Fruit fly (Drosophila melanogaster) whole organism, embryonic: ENCODE results near the gene GstZ1.

ENCODE experiments used
- Atf3 ChIP-seq: fragments of 200-800 bp; sonication (Bioruptor generic); optimal IDR thresholded peaks from 3 replicates; lab custom pipeline; 2016; ENCODE audit warnings: missing biosample characterization, missing genetic modification characterization
- Bgb ChIP-seq: fragments of 200-800 bp; sonication (Bioruptor generic); IDR thresholded peaks from 2 replicates; pipeline ENCODE4 v1.3.6; 2022; ENCODE audit warnings: missing biosample characterization, missing genetic modification characterization; ENCODE audit not compliant: partially characterized antibody
- Bteb2 ChIP-seq: fragments of 200-800 bp; sonication (Bioruptor generic); optimal IDR thresholded peaks from 2 replicates; lab custom pipeline; 2016; ENCODE audit warnings: missing biosample characterization, missing genetic modification characterization
- CG12744 ChIP-seq: fragments of 200-800 bp; sonication (Bioruptor generic); optimal IDR thresholded peaks from 2 replicates; lab custom pipeline; 2016; ENCODE audit warnings: missing biosample characterization, missing genetic modification characterization
- CG13123 ChIP-seq: fragments of 200-800 bp; sonication (Bioruptor generic); optimal IDR thresholded peaks from 2 replicates; lab custom pipeline; 2016; ENCODE audit warnings: missing biosample characterization, missing genetic modification characterization
- CG17186 ChIP-seq: fragments of 200-800 bp; sonication (Bioruptor generic); optimal IDR thresholded peaks from 3 replicates; lab custom pipeline; 2017; ENCODE audit warnings: missing biosample characterization, missing genetic modification reagents, missing genetic modification characterization
- CG18476 ChIP-seq: fragments of 200-800 bp; sonication (Bioruptor generic); optimal IDR thresholded peaks from 2 replicates; lab custom pipeline; 2016; ENCODE audit warnings: missing biosample characterization, mild to moderate bottlenecking, missing genetic modification characterization
- CG2199 ChIP-seq: fragments of 200-800 bp; sonication (Bioruptor generic); IDR thresholded peaks from 3 replicates; pipeline ENCODE4 v1.3.6; 2022; ENCODE audit warnings: missing biosample characterization, missing genetic modification characterization
- CG2202 ChIP-seq: fragments of 200-800 bp; sonication (Bioruptor generic); optimal IDR thresholded peaks from 2 replicates; lab custom pipeline; 2018; ENCODE audit warnings: missing biosample characterization, mild to moderate bottlenecking, missing genetic modification characterization
- CG31388 ChIP-seq: fragments of 200-800 bp; sonication (Bioruptor generic); optimal IDR thresholded peaks from 2 replicates; lab custom pipeline; 2016; ENCODE audit warnings: missing biosample characterization, missing genetic modification characterization
- CG32532 ChIP-seq: fragments of 200-800 bp; sonication (Bioruptor generic); IDR thresholded peaks from 2 replicates; pipeline ENCODE4 v1.3.6; 2022; ENCODE audit warnings: missing biosample characterization, missing genetic modification characterization
- CG33213 ChIP-seq: fragments of 200-800 bp; sonication (Bioruptor generic); optimal IDR thresholded peaks from 3 replicates; lab custom pipeline; 2016; ENCODE audit warnings: missing biosample characterization, missing genetic modification characterization
- CG5245 ChIP-seq: fragments of 200-800 bp; sonication (Bioruptor generic); optimal IDR thresholded peaks from 3 replicates; lab custom pipeline; 2016; ENCODE audit warnings: missing biosample characterization, missing genetic modification characterization
- CG6654 ChIP-seq: fragments of 200-800 bp; sonication (Bioruptor generic); optimal IDR thresholded peaks from 2 replicates; lab custom pipeline; 2017; ENCODE audit warnings: missing biosample characterization, mild to moderate bottlenecking, missing genetic modification characterization
- CG7271 ChIP-seq: fragments of 200-800 bp; sonication (Bioruptor generic); optimal IDR thresholded peaks from 2 replicates; lab custom pipeline; 2018; ENCODE audit warnings: missing biosample characterization, mild to moderate bottlenecking, missing genetic modification characterization, moderate library complexity
- CG8478 ChIP-seq: fragments of >200 bp; optimal IDR thresholded peaks from 2 replicates; lab custom pipeline; 2018
- CG8944 ChIP-seq: fragments of 200-800 bp; sonication (Bioruptor generic); optimal IDR thresholded peaks from 3 replicates; lab custom pipeline; 2016; ENCODE audit warnings: missing biosample characterization, missing genetic modification characterization
- CG9817 ChIP-seq: fragments of 200-800 bp; sonication (Bioruptor generic); optimal IDR thresholded peaks from 2 replicates; lab custom pipeline; 2018; ENCODE audit warnings: missing biosample characterization, mild to moderate bottlenecking, missing genetic modification characterization, moderate library complexity
- Camta ChIP-seq: fragments of 200-800 bp; sonication (Bioruptor generic); optimal IDR thresholded peaks from 2 replicates; lab custom pipeline; 2016; ENCODE audit warnings: missing biosample characterization, missing genetic modification characterization
- Dfd ChIP-seq, 2 experiments: fragments of >200 bp; optimal IDR thresholded peaks; 2 replicates each; lab custom pipeline; 2017; ENCODE audit warnings: missing biosample characterization in 2 of 2, missing genetic modification characterization in 2 of 2
- Doc3 ChIP-seq: fragments of 200-800 bp; sonication (Bioruptor generic); IDR thresholded peaks from 3 replicates; pipeline ENCODE4 v1.3.6; 2022; ENCODE audit warnings: missing biosample characterization, missing genetic modification characterization; ENCODE audit not compliant: partially characterized antibody
- ERR ChIP-seq: fragments of 200-800 bp; sonication (Bioruptor generic); optimal IDR thresholded peaks from 2 replicates; lab custom pipeline; 2016; ENCODE audit warnings: missing biosample characterization, missing genetic modification characterization
- HLHmδ ChIP-seq: fragments of 200-800 bp; sonication (Bioruptor generic); optimal IDR thresholded peaks from 2 replicates; lab custom pipeline; 2018; ENCODE audit warnings: missing biosample characterization, mild to moderate bottlenecking, missing genetic modification characterization, moderate library complexity
- Hmr ChIP-seq: fragments of 200-800 bp; sonication (Bioruptor generic); optimal IDR thresholded peaks from 3 replicates; lab custom pipeline; 2017; ENCODE audit warnings: mild to moderate bottlenecking, missing biosample characterization, missing genetic modification reagents, missing genetic modification characterization
- Meics ChIP-seq: fragments of 200-800 bp; sonication (Bioruptor generic); optimal IDR thresholded peaks from 2 replicates; lab custom pipeline; 2017; ENCODE audit warnings: missing biosample characterization, mild to moderate bottlenecking, missing genetic modification characterization
- NC2α ChIP-seq: fragments of 200-800 bp; sonication (Bioruptor generic); optimal IDR thresholded peaks from 2 replicates; lab custom pipeline; 2016; ENCODE audit warnings: missing biosample characterization, missing genetic modification characterization
- NC2β ChIP-seq: fragments of 200-800 bp; sonication (Bioruptor generic); optimal IDR thresholded peaks from 2 replicates; lab custom pipeline; 2016; ENCODE audit warnings: missing biosample characterization, missing genetic modification characterization
- Pdp1 ChIP-seq, 2 experiments: fragments of 200-800 bp; sonication (Bioruptor generic); optimal IDR thresholded peaks; 3 replicates each; lab custom pipeline; 2016; ENCODE audit warnings: missing biosample characterization in 2 of 2, missing genetic modification characterization in 2 of 2, mild to moderate bottlenecking in 1 of 2, moderate library complexity in 1 of 2
- Sox100B ChIP-seq: fragments of 200-800 bp; sonication (Bioruptor generic); optimal IDR thresholded peaks from 3 replicates; lab custom pipeline; 2018; ENCODE audit warnings: missing biosample characterization, mild to moderate bottlenecking, missing genetic modification characterization
- Stat92E ChIP-seq, 3 experiments: fragments of >200 bp in 2 of 3; fragments of 200-800 bp in 1 of 3; sonication (Bioruptor generic) in 1 of 3; optimal IDR thresholded peaks; 2 replicates each; lab custom pipeline; 2017 to 2019; ENCODE audit warnings: missing biosample characterization in 3 of 3, missing genetic modification characterization in 3 of 3, mild to moderate bottlenecking in 1 of 3, moderate library complexity in 1 of 3
- Tbp ChIP-seq: fragments of >200 bp; optimal IDR thresholded peaks from 2 replicates; lab custom pipeline; 2018; ENCODE audit warnings: missing biosample characterization, missing genetic modification characterization
- Trl ChIP-seq, 3 experiments: fragments of >200 bp in 2 of 3; fragments of 200-800 bp in 1 of 3; sonication (Bioruptor generic) in 1 of 3; optimal IDR thresholded peaks; 2 replicates in 1 of 3; 3 replicates in 2 of 3; lab custom pipeline; 2016 to 2017; ENCODE audit warnings: missing biosample characterization in 1 of 3, missing genetic modification characterization in 1 of 3
- Xrp1 ChIP-seq: fragments of 200-800 bp; sonication (Bioruptor generic); IDR thresholded peaks from 2 replicates; pipeline ENCODE4 v1.3.6; 2022; ENCODE audit warnings: missing biosample characterization, missing genetic modification characterization
- amos ChIP-seq: fragments of 200-800 bp; sonication (Bioruptor generic); IDR thresholded peaks from 2 replicates; pipeline ENCODE4 v1.3.6; 2022; ENCODE audit warnings: missing biosample characterization, missing genetic modification characterization; ENCODE audit not compliant: partially characterized antibody
- ash1 ChIP-seq: fragments of 200-800 bp; sonication (Bioruptor generic); optimal IDR thresholded peaks from 2 replicates; lab custom pipeline; 2018; ENCODE audit warnings: missing biosample characterization, mild to moderate bottlenecking, missing genetic modification characterization
- bcd ChIP-seq: fragments of 200-800 bp; sonication (Bioruptor generic); optimal IDR thresholded peaks from 2 replicates; lab custom pipeline; 2017; ENCODE audit warnings: missing biosample characterization, mild to moderate bottlenecking, missing genetic modification characterization
- cad ChIP-seq: fragments of >200 bp; optimal IDR thresholded peaks from 2 replicates; lab custom pipeline; 2017; ENCODE audit warnings: missing biosample characterization, missing genetic modification characterization
- croc ChIP-seq: fragments of 200-800 bp; sonication (Bioruptor generic); conservative IDR thresholded peaks from 3 replicates; pipeline ENCODE4 v1.3.6; 2022; ENCODE audit warnings: missing biosample characterization, missing genetic modification characterization
- cwo ChIP-seq: fragments of 200-800 bp; sonication (Bioruptor generic); optimal IDR thresholded peaks from 3 replicates; lab custom pipeline; 2017; ENCODE audit warnings: missing biosample characterization, missing genetic modification characterization, mild to moderate bottlenecking, moderate library complexity, missing genetic modification reagents
- ems ChIP-seq: fragments of 200-800 bp; sonication (Bioruptor generic); optimal IDR thresholded peaks from 3 replicates; lab custom pipeline; 2016; ENCODE audit warnings: missing biosample characterization, missing genetic modification characterization
- fru ChIP-seq: fragments of >200 bp; optimal IDR thresholded peaks from 2 replicates; lab custom pipeline; 2017
- grn ChIP-seq: fragments of 200-800 bp; sonication (Bioruptor generic); optimal IDR thresholded peaks from 3 replicates; lab custom pipeline; 2017; ENCODE audit warnings: missing biosample characterization, missing genetic modification characterization
- hth ChIP-seq: fragments of >200 bp; optimal IDR thresholded peaks from 2 replicates; lab custom pipeline; 2017; ENCODE audit warnings: inconsistent platforms
- ind ChIP-seq: fragments of 200-800 bp; sonication (Bioruptor generic); optimal IDR thresholded peaks from 3 replicates; lab custom pipeline; 2016; ENCODE audit warnings: missing biosample characterization, missing genetic modification characterization
- jumu ChIP-seq: fragments of 200-800 bp; sonication (Bioruptor generic); optimal IDR thresholded peaks from 3 replicates; lab custom pipeline; 2016; ENCODE audit warnings: missing biosample characterization, missing genetic modification characterization
- ken ChIP-seq: fragments of 200-800 bp; sonication (Bioruptor generic); IDR thresholded peaks from 3 replicates; pipeline ENCODE4 v1.3.6; 2022; ENCODE audit warnings: missing biosample characterization, missing genetic modification characterization
- kni ChIP-seq: fragments of 200-800 bp; sonication (Bioruptor generic); optimal IDR thresholded peaks from 3 replicates; lab custom pipeline; 2017; ENCODE audit warnings: mild to moderate bottlenecking, missing biosample characterization, missing genetic modification reagents, missing genetic modification characterization
- mld ChIP-seq: fragments of 200-800 bp; sonication (Bioruptor generic); IDR thresholded peaks from 3 replicates; pipeline ENCODE4 v1.3.6; 2022; ENCODE audit warnings: missing biosample characterization, missing genetic modification characterization; ENCODE audit not compliant: partially characterized antibody
- org-1 ChIP-seq: fragments of 200-800 bp; sonication (Bioruptor generic); optimal IDR thresholded peaks from 2 replicates; lab custom pipeline; 2017; ENCODE audit warnings: missing biosample characterization, missing genetic modification characterization
- p53 ChIP-seq: fragments of 200-800 bp; sonication (Bioruptor generic); optimal IDR thresholded peaks from 2 replicates; lab custom pipeline; 2016; ENCODE audit warnings: missing biosample characterization, missing genetic modification characterization
- repo ChIP-seq: fragments of 200-800 bp; sonication (Bioruptor generic); optimal IDR thresholded peaks from 2 replicates; lab custom pipeline; 2016; ENCODE audit warnings: missing biosample characterization, missing genetic modification characterization
- run ChIP-seq: fragments of 200-800 bp; sonication (Bioruptor generic); optimal IDR thresholded peaks from 3 replicates; lab custom pipeline; 2018; ENCODE audit warnings: missing biosample characterization, mild to moderate bottlenecking, missing genetic modification characterization
- scrt ChIP-seq: fragments of 200-800 bp; sonication (Bioruptor generic); optimal IDR thresholded peaks from 2 replicates; lab custom pipeline; 2018; ENCODE audit warnings: missing biosample characterization, mild to moderate bottlenecking, missing genetic modification characterization, moderate library complexity

Gene GstZ1

dm6 chr3R:9496748-9497147 lies 40.4 kb upstream of the GstZ1 start (continued):
- TF ChIP-seq CG32532 (GFP tag; lab: Robert Waterston, UW) (peak; percentile 74), CG17186 (peak; percentile 35), Sox100B (GFP tag; lab: Kevin White, UChicago) (no peak), Hmr (peak; percentile 94), CG2199 (GFP tag; lab: Robert Waterston, UW) (no peak), Trl (optimal IDR thresholded peaks at IDR 0.05; lab: Kevin White, UChicago) (no peak), Trl (GFP tag; optimal IDR thresholded peaks at IDR 0.05; lab: Kevin White, UChicago) (peak; percentile 92), Bgb (peak; percentile 85), bcd (GFP tag; lab: Kevin White, UChicago) (peak; percentile 74), amos (GFP tag; lab: Robert Waterston, UW) (peak; percentile 66; the same call in 1 of the 2 replicates), CG31388 (GFP tag; lab: Kevin White, UChicago) (no peak), run (tag; lab: Kevin White, UChicago) (peak; percentile 9), CG18476 (GFP tag; lab: Kevin White, UChicago) (no peak), CG5245 (peak; percentile 23), Camta (peak; percentile 77), ems (GFP tag; lab: Kevin White, UChicago) (peak; percentile 71), Meics (GFP tag; lab: Kevin White, UChicago) (peak; percentile 62), CG6654 (GFP tag; lab: Kevin White, UChicago) (no peak), Tbp (GFP tag; lab: Kevin White, UChicago) (no peak), jumu (GFP tag; lab: Kevin White, UChicago) (peak; percentile 81), mld (GFP tag; lab: Robert Waterston, UW) (peak; percentile 36; the same call in 1 of the 3 replicates), ash1 (GFP tag; lab: Kevin White, UChicago) (peak; percentile 36), ind (GFP tag; lab: Kevin White, UChicago) (peak; percentile 75), CG8478 (lab: Kevin White, UChicago) (no peak), CG13123 (peak; percentile 54), NC2β (peak; percentile 57), CG7271 (no peak), ken (GFP tag; lab: Robert Waterston, UW) (peak; percentile 85), Stat92E (GFP tag; optimal IDR thresholded peaks at IDR 0.05; lab: Kevin White, UChicago) (peak in 1 of 3 experiments; percentile 92), CG9817 (tag; lab: Kevin White, UChicago) (peak; percentile 91), Dfd (GFP tag; optimal IDR thresholded peaks at IDR 0.05; lab: Kevin White, UChicago) (no peak), cad (GFP tag; lab: Kevin White, UChicago) (no peak)

dm6 chr3R:9494627-9495009 lies 38.3 kb upstream of the GstZ1 start, which contains the start of gene phu:
phu (plus strand) TSS chr3R:9494801.
- no peak for TF ChIP-seq NC2α (GFP tag; lab: Kevin White, UChicago)
- no peak for TF ChIP-seq fru (lab: Kevin White, UChicago)
- no peak for TF ChIP-seq CG8944 (GFP tag; lab: Kevin White, UChicago)
- TF ChIP-seq Bteb2: no peak
- no peak for TF ChIP-seq ken (GFP tag; lab: Robert Waterston, UW)
- TF ChIP-seq CG12744: no peak
- no peak for TF ChIP-seq Xrp1 (GFP tag; lab: Robert Waterston, UW)
- TF ChIP-seq Doc3 (GFP tag; lab: Robert Waterston, UW): no peak
- TF ChIP-seq cwo: peak; percentile 96
- TF ChIP-seq HLHmδ: no peak
- no peak for TF ChIP-seq Atf3 (GFP tag; lab: Kevin White, UChicago)
- TF ChIP-seq repo: no peak
- peak; percentile 39 for TF ChIP-seq grn (GFP tag; lab: Kevin White, UChicago)
- TF ChIP-seq Pdp1 (GFP tag; optimal IDR thresholded peaks at IDR 0.05; lab: Kevin White, UChicago): peak in 1 of 2 experiments; percentile 42
- TF ChIP-seq scrt (GFP tag; lab: Kevin White, UChicago): no peak
- no peak for TF ChIP-seq ERR (GFP tag; lab: Kevin White, UChicago)
- no peak for TF ChIP-seq CG33213 (GFP tag; lab: Kevin White, UChicago)
- no peak for TF ChIP-seq hth (lab: Kevin White, UChicago)
- TF ChIP-seq p53 (GFP tag; lab: Kevin White, UChicago): no peak
- TF ChIP-seq CG2202: no peak
- TF ChIP-seq croc (GFP tag; lab: Robert Waterston, UW): 0 out of 3 replicates have a peak, but pooled peaks have one; percentile 8
- no peak for TF ChIP-seq org-1 (GFP tag; lab: Kevin White, UChicago)
- TF ChIP-seq kni (GFP tag; lab: Kevin White, UChicago): no peak
